Worm (Caenorhabditis elegans) whole organism, L2 larva: ENCODE data around the gene sgcb-1.

ENCODE experiments used
- fos-1 ChIP-seq: fragments of 150-350 bp; optimal IDR thresholded peaks from 2 replicates; lab custom pipeline; 2014; ENCODE audit warnings: missing biosample characterization, missing genetic modification characterization
- mdl-1 ChIP-seq, 2 experiments: fragments of 150-350 bp in 1 of 2; sonication (generic microtip) in 1 of 2; optimal IDR thresholded peaks; 2 replicates each; lab custom pipeline; 2017; ENCODE audit warnings: missing biosample characterization in 2 of 2, missing genetic modification characterization in 2 of 2
- nhr-25 ChIP-seq: fragments of 150-350 bp; sonication (generic microtip); optimal IDR thresholded peaks from 3 replicates; lab custom pipeline; 2014; ENCODE audit warnings: missing biosample characterization, missing genetic modification characterization
- skn-1 ChIP-seq: sonication (generic microtip); optimal IDR thresholded peaks from 2 replicates; lab custom pipeline; 2017; ENCODE audit warnings: missing biosample characterization, missing genetic modification characterization
- sma-9 ChIP-seq, 2 experiments: fragments of 150-350 bp in 1 of 2; sonication (generic microtip) in 1 of 2; optimal IDR thresholded peaks; 2 replicates each; lab custom pipeline; 2014 to 2016; ENCODE audit warnings: missing genetic modification characterization in 2 of 2, mild to moderate bottlenecking in 1 of 2, missing biosample characterization in 1 of 2, missing compliant biosample characterization in 1 of 2, missing genetic modification reagents in 1 of 2, moderate library complexity in 1 of 2
- snpc-4 ChIP-seq: fragments of 150-350 bp; optimal IDR thresholded peaks from 2 replicates; lab custom pipeline; 2014; ENCODE audit warnings: missing biosample characterization, missing genetic modification characterization
- unc-39 ChIP-seq: fragments of 150-350 bp; optimal IDR thresholded peaks from 2 replicates; lab custom pipeline; 2014; ENCODE audit warnings: missing biosample characterization, missing genetic modification characterization
- unc-62 ChIP-seq: fragments of 150-350 bp; optimal IDR thresholded peaks from 2 replicates; lab custom pipeline; 2014; ENCODE audit warnings: missing biosample characterization, missing genetic modification reagents, missing genetic modification characterization

- TF ChIP-seq fos-1 (tag; lab: Kevin White, UChicago) = peak; percentile 18
- TF ChIP-seq sma-9 (GFP tag; optimal IDR thresholded peaks at IDR 0.05; lab: Kevin White, UChicago) = no peak
- TF ChIP-seq sma-9 (tag; optimal IDR thresholded peaks at IDR 0.05; lab: Kevin White, UChicago) = no peak
- no peak for TF ChIP-seq skn-1 (tag; lab: Kevin White, UChicago)
- no peak for TF ChIP-seq nhr-25 (tag; lab: Kevin White, UChicago)
- no peak for TF ChIP-seq unc-39 (tag; lab: Kevin White, UChicago)
- TF ChIP-seq unc-62 (GFP tag; lab: Kevin White, UChicago) = no peak
- TF ChIP-seq snpc-4 = no peak
- TF ChIP-seq mdl-1 (tag; optimal IDR thresholded peaks at IDR 0.05; lab: Kevin White, UChicago) = no peak
Observed at ce11 chrII:333853-334449, 7.9 kb downstream of the sgcb-1 start.
